Worm (Caenorhabditis elegans) whole organism, mixed stage, embryonic: Measurements from ENCODE around the gene C07G3.10.

ENCODE experiments used
- ceh-39 ChIP-seq: fragments of 150-350 bp; optimal IDR thresholded peaks from 2 replicates; lab custom pipeline; 2014; ENCODE audit warnings: missing biosample characterization, missing genetic modification characterization
- ham-2 ChIP-seq: fragments of 200-800 bp; sonication (Bioruptor generic); optimal IDR thresholded peaks from 2 replicates; lab custom pipeline; 2018; ENCODE audit warnings: mild to moderate bottlenecking, missing genetic modification characterization, missing compliant biosample characterization
- lsy-2 ChIP-seq: fragments of 150-350 bp; optimal IDR thresholded peaks from 2 replicates; lab custom pipeline; 2014; ENCODE audit warnings: missing biosample characterization, missing genetic modification characterization
- mab-5 ChIP-seq: fragments of 150-350 bp; optimal IDR thresholded peaks from 2 replicates; lab custom pipeline; 2014; ENCODE audit warnings: missing biosample characterization, missing genetic modification characterization
- mep-1 ChIP-seq: fragments of 150-350 bp; optimal IDR thresholded peaks from 2 replicates; lab custom pipeline; 2017; ENCODE audit warnings: missing biosample characterization, missing genetic modification reagents, missing genetic modification characterization, inconsistent platforms
- nhr-12 ChIP-seq: fragments of 150-350 bp; optimal IDR thresholded peaks from 2 replicates; lab custom pipeline; 2014; ENCODE audit warnings: missing biosample characterization, missing genetic modification characterization
- nhr-28 ChIP-seq: fragments of 150-350 bp; optimal IDR thresholded peaks from 2 replicates; lab custom pipeline; 2014; ENCODE audit warnings: missing biosample characterization, missing genetic modification characterization
- nhr-76 ChIP-seq: sonication (generic microtip); optimal IDR thresholded peaks from 2 replicates; lab custom pipeline; 2017; ENCODE audit warnings: missing biosample characterization, missing genetic modification characterization
- pha-4 ChIP-seq: fragments of 150-350 bp; optimal IDR thresholded peaks from 2 replicates; lab custom pipeline; 2018; ENCODE audit warnings: missing biosample characterization, missing genetic modification reagents, missing genetic modification characterization
- sptf-1 ChIP-seq: sonication (generic microtip); optimal IDR thresholded peaks from 2 replicates; lab custom pipeline; 2017; ENCODE audit warnings: mild to moderate bottlenecking, missing genetic modification characterization, moderate library complexity, missing compliant biosample characterization
- tbx-8 ChIP-seq: fragments of 200-800 bp; sonication (Bioruptor generic); optimal IDR thresholded peaks from 2 replicates; lab custom pipeline; 2018; ENCODE audit warnings: mild to moderate bottlenecking, missing genetic modification characterization, moderate library complexity, missing compliant biosample characterization
- unc-39 ChIP-seq: fragments of 150-350 bp; optimal IDR thresholded peaks from 2 replicates; lab custom pipeline; 2014; ENCODE audit warnings: missing biosample characterization, missing genetic modification characterization
- unc-62 ChIP-seq: fragments of 150-350 bp; optimal IDR thresholded peaks from 2 replicates; lab custom pipeline; 2014; ENCODE audit warnings: missing biosample characterization, missing genetic modification reagents, missing genetic modification characterization
- ztf-11 ChIP-seq: fragments of 150-350 bp; optimal IDR thresholded peaks from 2 replicates; lab custom pipeline; 2014; ENCODE audit warnings: missing biosample characterization, missing genetic modification characterization

DNA sequence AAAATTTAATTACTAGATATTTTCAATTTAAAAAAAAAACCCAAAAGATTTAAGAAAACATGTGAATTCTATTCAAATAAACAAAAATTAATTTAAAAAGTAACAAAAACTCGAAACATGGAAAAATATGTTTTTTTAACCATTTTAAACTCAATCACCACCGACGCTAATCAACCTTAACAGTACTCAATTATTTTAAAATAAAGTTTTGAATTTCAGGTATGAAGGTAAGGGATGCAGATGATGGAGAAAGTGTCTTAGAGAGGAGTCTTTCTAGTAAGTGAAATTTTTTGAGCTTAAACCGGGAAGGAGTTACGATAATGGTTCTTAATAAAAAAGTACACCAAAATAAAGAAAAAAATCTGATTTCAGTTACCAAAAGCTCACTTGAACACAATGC is 38.6 kb upstream of the C07G3.10 start, which contains the start of gene slc-28.1:
- TF ChIP-seq nhr-28 (tag; lab: Kevin White, UChicago) (no peak), nhr-76 (no peak), ceh-39 (tag; lab: Kevin White, UChicago) (no peak), mab-5 (tag; lab: Kevin White, UChicago) (no peak), mep-1 (tag; lab: Kevin White, UChicago) (no peak), sptf-1 (tag; lab: Kevin White, UChicago) (no peak), unc-62 (GFP tag; lab: Kevin White, UChicago) (no peak), pha-4 (tag; lab: Kevin White, UChicago) (no peak), nhr-12 (tag; lab: Kevin White, UChicago) (no peak), ham-2 (no peak), unc-39 (tag; lab: Kevin White, UChicago) (no peak), ztf-11 (tag; lab: Kevin White, UChicago) (no peak), tbx-8 (GFP tag; lab: Kevin White, UChicago) (no peak), lsy-2 (tag; lab: Kevin White, UChicago) (no peak)
